Worm (Caenorhabditis elegans) whole organism, L4 larva: ENCODE data around the gene bpnt-1.

ENCODE experiments used
- F10B5.3 ChIP-seq: sonication (generic microtip); optimal IDR thresholded peaks from 2 replicates; lab custom pipeline; 2016; ENCODE audit warnings: mild to moderate bottlenecking, missing genetic modification characterization, missing compliant biosample characterization
- ama-1 ChIP-seq: fragments of 150-350 bp; optimal IDR thresholded peaks from 2 replicates; lab custom pipeline; 2014; ENCODE audit warnings: inconsistent platforms, mixed read lengths
- lin-1 ChIP-seq: fragments of 200-800 bp; sonication (Bioruptor generic); IDR thresholded peaks from 2 replicates; pipeline ENCODE4 v1.3.6; 2022; ENCODE audit warnings: missing genetic modification reagents, missing genetic modification characterization, missing compliant biosample characterization
- lin-15B ChIP-seq: fragments of 150-350 bp; sonication (generic microtip); optimal IDR thresholded peaks from 3 replicates; lab custom pipeline; 2014; ENCODE audit warnings: missing biosample characterization, missing genetic modification characterization
- lin-39 ChIP-seq: fragments of 150-350 bp; optimal IDR thresholded peaks from 2 replicates; lab custom pipeline; 2014; ENCODE audit warnings: missing biosample characterization, missing genetic modification reagents, missing genetic modification characterization
- madf-9 ChIP-seq: fragments of 200-800 bp; sonication (Bioruptor generic); conservative IDR thresholded peaks from 2 replicates; pipeline ENCODE4 v1.3.6; 2022; ENCODE audit warnings: missing genetic modification reagents, missing genetic modification characterization, missing compliant biosample characterization
- nhr-11 ChIP-seq: fragments of 150-350 bp; optimal IDR thresholded peaks from 2 replicates; lab custom pipeline; 2014; ENCODE audit warnings: missing biosample characterization, missing genetic modification characterization
- nhr-25 ChIP-seq: sonication (generic microtip); optimal IDR thresholded peaks from 2 replicates; lab custom pipeline; 2017; ENCODE audit warnings: missing genetic modification characterization, mild to moderate bottlenecking, missing compliant biosample characterization, antibody characterized with exemption, moderate library complexity, borderline replicate concordance; ENCODE audit not compliant: insufficient read depth
- saeg-2 ChIP-seq: fragments of 200-800 bp; sonication (Bioruptor generic); IDR thresholded peaks from 2 replicates; pipeline ENCODE4 v1.3.6; 2022; ENCODE audit warnings: missing genetic modification reagents, missing genetic modification characterization, missing compliant biosample characterization

DNA sequence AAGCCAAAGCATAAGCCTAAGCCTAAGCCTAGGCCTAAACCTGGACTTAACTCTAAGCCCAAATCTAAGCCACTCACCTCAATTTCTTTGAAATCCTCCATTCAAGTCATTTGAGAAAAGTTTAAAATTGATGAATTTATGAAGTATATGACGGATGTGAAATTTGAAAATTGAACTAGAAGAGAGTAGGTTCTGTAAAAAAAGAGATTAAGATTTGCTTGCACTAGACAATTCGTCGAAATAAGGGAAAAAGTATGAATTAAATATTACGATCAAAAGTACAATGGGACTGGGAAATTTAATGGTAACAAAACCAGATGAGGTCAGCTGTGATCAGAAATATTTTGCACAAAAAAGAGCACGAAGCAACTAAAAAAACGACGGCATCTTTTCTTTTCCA, 33.0 kb downstream of the bpnt-1 start, which contains the start of gene twk-2:
- TF ChIP-seq F10B5.3 = no peak
- no peak for TF ChIP-seq lin-39 (tag; lab: Kevin White, UChicago)
- TF ChIP-seq saeg-2 (GFP tag; lab: Robert Waterston, UW) = no peak
- no peak for TF ChIP-seq ama-1 (lab: Kevin White, UChicago)
- no peak for TF ChIP-seq nhr-25
- TF ChIP-seq nhr-11 = no peak
- no peak for TF ChIP-seq lin-1 (GFP tag; lab: Robert Waterston, UW)
- no peak for TF ChIP-seq lin-15B (tag; lab: Kevin White, UChicago)
- no peak for TF ChIP-seq madf-9
